Worm (Caenorhabditis elegans) whole organism, dauer: Measurements from ENCODE around the gene C33D9.8.
"Not testable (repeated sequence)": the region's sequence is repeated elsewhere in the genome, so short reads cannot be mapped to it uniquely, and the experiment has no call there.

Source experiments
- unc-62 ChIP-seq: sonication (generic microtip); optimal IDR thresholded peaks from 2 replicates; lab custom pipeline; 2017; ENCODE audit warnings: missing biosample characterization, missing genetic modification reagents, missing genetic modification characterization

Gene C33D9.8

DNA sequence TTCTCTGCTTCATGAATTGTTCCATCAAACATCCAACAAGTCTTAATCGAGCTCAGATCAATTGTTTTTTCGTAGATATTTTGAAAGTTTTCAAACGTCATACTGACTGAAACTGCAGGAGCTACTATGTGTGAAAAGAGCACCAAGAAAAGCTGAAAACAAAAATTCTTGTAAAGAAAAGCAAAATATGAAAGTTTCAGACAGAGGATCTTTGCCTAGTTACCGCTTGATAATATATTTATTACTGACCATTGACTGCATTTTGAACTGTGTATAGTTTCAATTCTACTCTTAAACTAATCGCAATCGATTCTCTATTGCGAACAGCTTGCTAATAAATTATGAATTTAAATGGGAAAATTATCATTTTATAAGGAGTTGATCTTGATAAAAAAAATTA, 11.7 kb upstream of the C33D9.8 start, which contains the start of gene clec-182:
Gene clec-182 (minus strand): TSS at position 101 of the 400 bp plus-strand sequence.
- no peak for TF ChIP-seq unc-62 (GFP tag; lab: Kevin White, UChicago)

DNA sequence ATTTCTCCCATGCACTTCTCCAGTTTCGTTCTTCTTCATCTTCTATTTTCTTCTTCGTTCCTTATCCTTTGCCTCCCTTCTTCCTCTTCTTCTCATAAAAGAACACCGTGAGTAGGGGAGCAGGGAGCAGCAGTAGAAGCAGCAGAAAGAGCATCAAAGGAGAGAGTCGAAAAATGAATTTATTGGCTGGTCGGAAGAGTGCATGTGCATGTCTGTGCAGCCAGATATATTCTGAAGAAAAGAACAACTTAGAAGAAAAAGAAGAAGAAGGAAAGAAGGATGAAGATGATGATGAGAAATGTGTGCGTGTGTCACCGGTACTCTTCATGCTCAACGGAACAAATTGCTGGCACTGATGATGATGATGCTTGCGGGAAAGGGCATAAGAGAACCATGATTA, 9.7 kb upstream of the C33D9.8 start:
- no peak for TF ChIP-seq unc-62 (GFP tag; lab: Kevin White, UChicago)

DNA sequence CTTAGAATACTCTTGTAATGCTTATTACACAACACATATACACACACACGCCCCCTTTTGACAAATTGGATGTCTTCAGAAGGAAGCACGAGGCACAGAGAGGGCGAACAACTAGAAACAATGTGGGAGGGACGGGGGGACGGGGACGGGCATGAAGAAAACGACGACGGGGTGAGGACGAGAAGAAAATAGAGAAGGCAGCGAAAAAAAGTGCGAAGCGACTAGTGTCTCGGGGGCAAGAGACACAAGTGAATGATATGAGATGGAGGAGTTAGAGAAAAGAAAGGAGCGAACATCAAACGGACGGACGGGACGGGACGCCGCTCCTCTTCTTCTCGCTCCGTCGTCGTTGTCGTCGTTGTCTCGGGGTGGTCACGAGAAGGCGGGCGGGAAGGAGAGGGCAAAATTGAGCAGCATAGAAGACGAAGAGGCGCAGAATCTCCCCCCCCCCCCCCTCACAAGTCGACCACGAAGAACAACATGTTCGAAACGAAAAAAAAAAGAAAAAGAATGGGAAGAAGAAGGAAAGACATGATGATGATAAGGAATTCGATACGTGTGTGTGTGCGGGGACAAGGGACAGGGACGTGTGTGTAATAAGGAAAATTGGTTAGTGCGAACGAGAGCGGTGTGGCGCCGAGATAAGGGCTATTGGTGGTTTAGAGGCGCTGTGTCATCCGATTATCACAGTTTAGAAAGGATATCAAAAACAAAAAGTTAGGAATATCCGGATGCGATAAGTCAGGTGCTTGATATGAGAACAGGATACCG, 8.5 kb upstream of the C33D9.8 start:
- no peak for TF ChIP-seq unc-62 (GFP tag; lab: Kevin White, UChicago)

DNA sequence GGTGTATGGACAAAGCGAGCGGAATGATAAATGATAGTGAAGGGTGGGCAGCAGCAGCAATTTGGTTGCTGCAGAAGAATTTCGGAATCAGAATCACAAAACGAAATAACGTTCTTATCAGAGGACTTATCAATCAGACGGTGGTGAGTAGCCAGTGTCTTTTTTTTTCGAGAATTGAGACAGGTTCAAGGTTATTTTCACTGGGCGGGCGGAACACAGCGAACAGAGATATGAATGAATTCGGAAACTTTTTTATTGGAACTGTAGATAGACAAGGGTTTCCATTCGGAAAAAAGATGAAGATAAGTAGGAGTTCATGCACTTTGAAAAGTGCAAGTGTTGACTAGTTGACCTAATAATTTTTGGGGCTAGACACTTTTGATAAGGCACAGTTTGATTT, 6.7 kb upstream of the C33D9.8 start:
- TF ChIP-seq unc-62 (GFP tag; lab: Kevin White, UChicago), result no peak

DNA sequence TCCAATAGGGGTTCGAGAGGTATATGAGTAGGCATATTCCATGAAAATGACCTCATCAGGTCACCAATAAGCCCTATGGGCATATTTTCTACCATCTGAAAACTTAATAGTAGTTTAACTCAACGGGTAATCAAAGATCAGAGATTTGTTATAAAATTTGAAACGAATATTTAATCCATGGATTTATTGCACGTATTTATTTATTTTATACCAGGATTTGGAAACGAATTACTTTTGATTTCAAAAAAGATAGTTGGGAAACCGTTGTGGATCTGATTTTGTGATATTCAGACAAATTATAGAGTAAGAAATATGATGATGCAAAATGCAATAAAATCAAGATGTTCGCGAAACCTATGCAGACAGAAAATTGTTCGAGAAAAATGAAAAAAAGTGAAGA, 6.3 kb upstream of the C33D9.8 start, which contains the start of gene C33D9.3:
Gene C33D9.3 (minus strand): TSS at position 101 of the 400 bp plus-strand sequence.
- TF ChIP-seq unc-62 (GFP tag; lab: Kevin White, UChicago), result no peak

DNA sequence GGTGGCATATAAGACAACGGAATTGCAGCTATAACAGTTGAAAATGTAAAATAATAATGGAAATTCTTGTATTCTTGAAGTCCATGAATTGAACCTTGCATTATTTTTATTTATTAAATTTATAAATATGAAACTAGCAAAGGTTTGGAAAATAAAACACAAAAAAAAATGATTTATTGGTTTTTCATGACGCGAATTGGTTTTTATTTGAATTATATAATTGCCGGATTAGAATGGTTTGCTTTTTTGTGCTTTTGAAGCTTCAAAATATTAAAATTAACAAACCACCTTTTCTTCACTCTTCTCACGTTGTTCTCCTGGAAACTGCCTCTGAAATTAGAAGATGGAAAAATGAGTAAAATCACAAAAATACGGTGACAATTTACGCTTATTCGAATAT, 3.6 kb upstream of the C33D9.8 start, which contains the start of gene sru-35:
Gene sru-35 (minus strand): TSS at position 101 of the 400 bp plus-strand sequence.
- no peak for TF ChIP-seq unc-62 (GFP tag; lab: Kevin White, UChicago)

DNA sequence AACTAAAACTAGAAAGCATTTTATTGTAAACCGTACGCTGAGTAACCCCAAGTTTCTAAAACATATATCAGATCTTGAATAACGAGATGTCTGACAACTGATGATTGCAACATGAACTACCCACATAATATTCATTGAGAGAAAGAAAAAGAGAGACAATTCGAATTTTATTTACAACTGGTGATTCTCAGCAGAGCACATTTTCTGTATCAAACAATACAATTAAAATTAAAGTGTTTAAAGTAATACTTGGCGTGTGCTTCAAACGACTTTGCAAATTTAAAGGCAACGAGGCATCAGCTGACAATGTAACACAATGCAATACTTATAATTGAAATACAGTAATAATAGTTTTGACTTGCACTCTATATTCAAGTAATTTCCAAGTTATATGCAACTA, 1.5 kb upstream of the C33D9.8 start, which contains the start of gene C33D9.10:
Gene C33D9.10 (minus strand): TSS at position 101 of the 400 bp plus-strand sequence.
- TF ChIP-seq unc-62 (GFP tag; lab: Kevin White, UChicago), result not testable (repeated sequence)

DNA sequence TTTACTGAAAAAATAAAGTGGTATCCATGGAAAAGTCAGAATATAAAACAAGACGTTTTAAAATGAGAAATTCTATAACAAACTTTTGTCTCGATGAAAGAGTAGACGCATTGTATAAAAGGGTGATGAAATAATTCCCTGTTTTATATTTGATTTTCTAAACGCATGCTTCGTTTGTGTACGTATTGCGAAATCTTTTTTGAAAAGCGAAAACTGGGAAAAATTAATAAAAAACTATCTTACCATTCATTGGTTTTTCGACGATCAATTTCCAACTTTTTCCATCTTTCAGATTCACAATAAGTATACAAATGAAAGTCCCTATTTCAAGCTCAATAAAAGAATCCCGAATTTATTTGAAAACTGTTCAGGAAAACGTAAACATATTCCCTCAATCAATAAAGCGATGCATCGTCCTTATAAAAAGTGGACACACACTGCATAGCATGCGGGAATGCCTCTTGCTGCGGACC, 1.7 kb downstream of the C33D9.8 start, which contains the start of gene C33D9.13:
Gene C33D9.13 (minus strand): TSS at position 423 of the 473 bp plus-strand sequence.
- TF ChIP-seq unc-62 (GFP tag; lab: Kevin White, UChicago), result no peak

DNA sequence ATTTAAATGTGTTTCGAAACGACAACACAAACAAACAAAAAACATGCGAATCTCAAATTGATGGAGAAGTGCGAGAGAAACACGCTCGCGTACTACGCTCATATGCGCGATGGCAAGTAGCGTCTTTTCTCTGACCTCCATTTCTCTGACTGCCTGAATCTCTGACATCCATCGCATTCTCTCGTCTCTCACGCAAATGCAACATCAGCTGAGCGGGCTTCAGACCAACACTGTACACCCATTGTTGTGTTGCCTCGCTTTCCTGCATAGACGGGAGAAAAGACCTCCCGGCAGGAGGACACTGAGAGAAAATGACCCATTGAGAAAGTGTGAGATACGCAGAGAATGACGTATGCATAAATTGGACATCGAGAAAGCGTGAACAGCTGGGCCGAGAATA, 4.4 kb downstream of the C33D9.8 start:
- no peak for TF ChIP-seq unc-62 (GFP tag; lab: Kevin White, UChicago)

DNA sequence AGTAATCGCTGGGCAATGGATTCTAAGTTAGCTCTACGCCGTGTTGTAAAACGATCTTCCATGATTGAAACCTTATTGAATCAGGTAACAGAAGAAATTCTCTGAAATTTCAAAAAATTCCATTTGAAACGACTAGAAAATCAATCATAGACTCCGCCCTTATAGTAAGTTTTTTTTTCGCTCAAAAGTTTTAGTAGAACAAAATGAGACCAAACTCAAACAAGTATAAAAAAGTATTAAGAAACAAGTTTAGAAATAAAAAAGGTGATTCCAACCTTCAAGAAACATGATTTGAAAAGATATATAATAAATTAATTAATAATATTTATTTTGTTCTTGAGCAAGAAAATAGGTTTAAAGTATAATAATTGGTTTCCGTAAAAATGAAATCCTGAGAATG, 8.5 kb downstream of the C33D9.8 start, which contains the start of gene C33D9.6:
Gene C33D9.6 (minus strand): TSS at position 101 of the 400 bp plus-strand sequence.
- TF ChIP-seq unc-62 (GFP tag; lab: Kevin White, UChicago), result no peak

DNA sequence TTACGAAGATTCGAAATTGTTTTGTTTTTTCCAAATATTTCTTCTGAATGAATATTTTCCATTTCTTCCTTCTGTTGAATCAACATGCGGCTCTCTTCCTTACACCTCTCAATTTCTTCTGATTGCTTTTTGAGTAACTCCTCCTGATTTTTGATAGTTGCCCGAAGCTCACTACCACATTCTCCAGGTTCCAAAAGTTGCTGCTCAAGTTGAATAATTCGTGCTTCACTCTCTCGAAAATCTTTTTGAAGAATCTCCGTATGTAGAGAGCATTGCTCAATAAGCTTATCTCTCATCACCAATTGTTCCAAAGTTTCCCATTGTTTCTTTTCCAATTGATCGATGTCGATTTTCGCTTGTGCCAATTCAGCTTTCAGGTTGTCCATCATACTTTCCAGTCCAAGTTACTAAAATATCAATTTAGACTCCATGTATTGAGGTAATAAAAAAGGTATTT, 13.7 kb downstream of the C33D9.8 start, which contains the start of gene F20C5.6:
Gene F20C5.6 (minus strand): TSS at position 407 of the 457 bp plus-strand sequence.
- TF ChIP-seq unc-62 (GFP tag; lab: Kevin White, UChicago), result no peak

DNA sequence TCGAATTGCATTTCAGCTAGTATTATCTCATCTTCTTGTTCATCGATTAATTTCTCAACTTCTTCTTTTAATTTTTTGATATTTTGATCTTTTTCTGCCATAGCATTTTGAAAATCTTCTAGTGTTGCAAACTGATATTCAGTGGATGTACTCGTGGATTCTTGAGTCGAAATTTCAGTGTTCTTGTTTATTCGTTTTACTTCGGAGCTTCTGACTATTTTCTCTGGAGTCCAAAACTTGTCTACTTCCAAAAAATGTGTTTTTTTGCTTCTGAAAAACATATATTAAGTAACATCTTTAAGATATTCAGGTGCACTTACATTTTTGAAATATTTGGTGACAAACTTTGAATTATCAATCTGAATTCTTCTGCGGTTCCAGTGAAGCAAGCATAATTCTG, 17.0 kb downstream of the C33D9.8 start, which contains the start of gene F20C5.5:
Gene F20C5.5 (minus strand): TSS at position 101 of the 400 bp plus-strand sequence.
- no peak for TF ChIP-seq unc-62 (GFP tag; lab: Kevin White, UChicago)

DNA sequence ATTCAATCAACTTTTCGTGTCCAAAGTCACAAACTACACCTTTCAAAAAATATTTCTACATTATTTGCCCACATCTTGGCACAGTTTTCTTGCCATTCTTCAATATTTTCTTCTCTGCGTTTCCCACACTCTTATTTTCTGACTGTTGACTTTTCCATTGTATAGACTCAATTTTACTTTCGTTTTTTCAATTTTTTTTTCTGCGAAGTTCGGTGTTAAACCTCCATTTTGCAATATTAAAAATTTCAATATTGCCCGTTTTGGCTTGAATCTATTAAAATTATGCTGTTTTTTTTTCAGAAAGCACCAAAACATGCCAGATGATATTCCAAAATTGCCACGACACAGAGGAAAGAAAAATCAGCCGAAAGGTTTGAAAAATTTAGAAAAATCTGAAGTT, 22.0 kb downstream of the C33D9.8 start, which contains the start of gene cdc-50.B:
Gene cdc-50.B (plus strand): TSS at position 301 of the 400 bp plus-strand sequence.
- TF ChIP-seq unc-62 (GFP tag; lab: Kevin White, UChicago), result no peak

DNA sequence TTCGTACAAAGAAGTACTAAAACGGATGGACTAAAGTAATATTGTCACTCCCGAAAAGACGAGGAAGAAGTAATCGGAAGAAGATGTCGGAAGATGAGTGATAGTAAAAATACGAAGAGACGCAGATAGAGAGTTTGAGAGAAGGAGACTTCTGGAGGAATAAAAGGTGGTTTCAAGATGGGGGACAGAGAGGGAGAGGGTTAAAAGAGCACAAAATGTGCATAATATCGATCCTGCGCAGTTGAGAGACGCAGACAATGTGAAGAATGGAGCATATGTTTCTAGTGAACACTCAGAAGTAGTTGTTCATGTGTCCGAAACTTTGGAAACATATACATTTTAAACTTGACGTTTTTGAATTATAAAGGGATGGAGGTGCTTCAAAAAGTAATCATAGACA, 24.1 kb downstream of the C33D9.8 start:
- no peak for TF ChIP-seq unc-62 (GFP tag; lab: Kevin White, UChicago)

DNA sequence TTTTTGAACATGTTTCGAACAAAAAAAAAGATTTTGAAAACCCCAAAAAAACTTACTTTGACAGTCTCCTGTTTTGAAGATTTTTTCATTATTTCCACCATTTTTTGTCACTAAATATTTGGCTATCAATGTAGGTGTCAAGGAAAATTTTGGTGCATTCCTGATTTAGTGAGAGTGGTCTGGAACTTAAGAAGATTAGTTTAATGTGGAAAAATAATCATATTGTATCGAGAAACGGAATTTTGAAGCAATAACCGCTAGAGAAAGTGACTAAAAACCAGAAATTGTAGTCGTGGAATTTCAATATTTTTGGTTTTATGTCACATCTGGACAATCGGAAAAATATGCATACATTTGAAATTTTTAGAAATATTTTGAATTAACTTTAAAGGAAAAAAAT, 24.7 kb downstream of the C33D9.8 start, which contains the start of the genes F20C5.11 and klp-11:
Gene F20C5.11 (minus strand): TSS at position 101 of the 400 bp plus-strand sequence.
Gene klp-11 (minus strand): TSS at position 171 of the 400 bp plus-strand sequence.
- no peak for TF ChIP-seq unc-62 (GFP tag; lab: Kevin White, UChicago)

DNA sequence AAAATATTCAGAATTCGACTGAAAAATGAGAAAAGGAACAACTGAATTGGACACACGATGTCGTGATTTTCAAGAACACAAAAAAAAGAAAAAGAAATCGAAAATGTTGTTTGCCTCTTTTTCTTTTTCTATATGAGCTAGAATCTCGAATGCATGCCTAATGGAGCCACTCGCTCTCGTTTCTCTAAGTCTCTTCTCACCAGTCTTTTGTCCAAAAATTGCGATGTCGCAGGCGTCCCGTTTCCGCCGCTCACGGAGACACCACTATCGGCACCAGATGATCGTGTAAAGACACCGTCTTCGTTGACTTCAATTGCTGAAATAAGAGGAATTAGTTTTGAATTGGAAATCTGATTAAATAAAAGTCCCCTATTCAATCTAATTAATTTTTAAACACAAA, 27.9 kb downstream of the C33D9.8 start:
- no peak for TF ChIP-seq unc-62 (GFP tag; lab: Kevin White, UChicago)
